Worm (Caenorhabditis elegans): ENCODE measurements around the gene C14A4.9.

- TF ChIP-seq jun-1 (tag; optimal IDR thresholded peaks at IDR 0.05), result no peak
- no peak for TF ChIP-seq fos-1 (tag; optimal IDR thresholded peaks at IDR 0.05)
- no peak for TF ChIP-seq ceh-82 (tag; optimal IDR thresholded peaks at IDR 0.05)
- no peak for TF ChIP-seq snpc-4 (tag; optimal IDR thresholded peaks at IDR 0.05)
- no peak for TF ChIP-seq pqm-1 (tag; optimal IDR thresholded peaks at IDR 0.05)
- no peak for TF ChIP-seq elt-3 (tag; optimal IDR thresholded peaks at IDR 0.05)
These were observed 6.4 kb downstream of the C14A4.9 start, which contains the start of gene taf-13 for ce11 chrII:10605512-10605911.

Measured in whole organism, L3 larva.